Worm (Caenorhabditis elegans): ENCODE results near the gene C42D4.18.

DNA sequence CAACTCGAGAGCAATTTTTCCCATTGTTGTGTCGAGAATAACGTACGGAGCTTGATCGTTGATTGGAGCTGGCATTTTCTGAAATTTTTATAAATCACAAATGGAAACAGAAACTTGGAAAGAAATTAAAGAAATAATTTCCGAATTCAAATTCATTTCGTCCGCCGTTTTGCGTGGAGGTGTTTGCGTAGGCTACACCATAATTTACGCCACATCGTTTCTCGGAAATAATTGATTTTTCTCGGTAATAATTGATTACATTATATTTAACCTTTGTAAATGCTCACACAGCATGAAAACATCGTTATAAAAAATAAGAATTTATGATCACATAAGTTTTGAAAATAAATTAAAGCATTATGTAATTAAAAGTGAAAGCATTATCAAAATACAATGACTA is 33.4 kb upstream of the C42D4.18 start, which contains the start of gene cyn-12:
- TF ChIP-seq ama-1 (optimal IDR thresholded peaks at IDR 0.05), result no peak
- TF ChIP-seq scrt-1 (GFP tag; IDR thresholded peaks at IDR 0.05), result no peak
- TF ChIP-seq tra-4 (tag; optimal IDR thresholded peaks at IDR 0.05), result no peak
- TF ChIP-seq pes-1 (GFP tag; IDR thresholded peaks at IDR 0.05), result no peak
- TF ChIP-seq flt-1 (GFP tag; IDR thresholded peaks at IDR 0.05), result no peak
- no peak for TF ChIP-seq B0310.2 (tag; optimal IDR thresholded peaks at IDR 0.05)
